Fruit fly (Drosophila melanogaster): ENCODE results near the gene CG14963.

The CG14963 gene

dm6 chr3L:3143383-3143962 lies 28.9 kb downstream of the CG14963 start, which contains the start of the genes CG11537 and Alg2 (continued):
- TF ChIP-seq Nf-YB (GFP tag; optimal IDR thresholded peaks at IDR 0.05): peak; percentile 33
- peak in 1 of 2 experiments; percentile 14 for TF ChIP-seq Hr51 (GFP tag; optimal IDR thresholded peaks at IDR 0.05)
- TF ChIP-seq tin (GFP tag; optimal IDR thresholded peaks at IDR 0.05): peak; percentile 42
- peak; percentile 59 for TF ChIP-seq lab (GFP tag; optimal IDR thresholded peaks at IDR 0.05)
- peak; percentile 38 for TF ChIP-seq CoRest (tag; optimal IDR thresholded peaks at IDR 0.05)
- peak; percentile 35 for TF ChIP-seq CG2116 (GFP tag; optimal IDR thresholded peaks at IDR 0.05)
- TF ChIP-seq CrebB (tag; optimal IDR thresholded peaks at IDR 0.05): no peak
- TF ChIP-seq Dek (tag; optimal IDR thresholded peaks at IDR 0.05): peak; percentile 12
- peak; percentile 23; the same call in 1 of the 2 replicates for TF ChIP-seq ap (GFP tag; IDR thresholded peaks at IDR 0.05)
- TF ChIP-seq CG13775 (GFP tag; optimal IDR thresholded peaks at IDR 0.05): peak; percentile 25
- TF ChIP-seq crp (GFP tag; optimal IDR thresholded peaks at IDR 0.05): peak in 1 of 2 experiments; percentile 80
- peak; percentile 28 for TF ChIP-seq Max (GFP tag; optimal IDR thresholded peaks at IDR 0.05)
- peak; percentile 55 for TF ChIP-seq gem (tag; optimal IDR thresholded peaks at IDR 0.05)
- TF ChIP-seq ranshi (GFP tag; IDR thresholded peaks at IDR 0.05): no peak
- no peak for TF ChIP-seq pho (GFP tag; optimal IDR thresholded peaks at IDR 0.05)
- TF ChIP-seq CG7745 (tag; optimal IDR thresholded peaks at IDR 0.05): no peak
- peak; percentile 38 for TF ChIP-seq unpg (GFP tag; optimal IDR thresholded peaks at IDR 0.05)
- TF ChIP-seq Ets97D (GFP tag; optimal IDR thresholded peaks at IDR 0.05): peak; percentile 3
- peak; percentile 42 for TF ChIP-seq CG2678 (tag; optimal IDR thresholded peaks at IDR 0.05)
- peak in 1 of 2 experiments; percentile 7 for TF ChIP-seq bsh (GFP tag; optimal IDR thresholded peaks at IDR 0.05)
- no peak for TF ChIP-seq Mad (GFP tag; optimal IDR thresholded peaks at IDR 0.05)
- no peak for TF ChIP-seq tap (tag; optimal IDR thresholded peaks at IDR 0.05)
- peak; percentile 49 for TF ChIP-seq CG17802 (tag; optimal IDR thresholded peaks at IDR 0.05)
- TF ChIP-seq CG9727 (GFP tag; optimal IDR thresholded peaks at IDR 0.05): peak; percentile 39
- peak in 1 of 2 experiments; percentile 6 for TF ChIP-seq insv (GFP tag; optimal IDR thresholded peaks at IDR 0.05)
- TF ChIP-seq CG9437 (GFP tag; optimal IDR thresholded peaks at IDR 0.05): no peak
- TF ChIP-seq CG7839 (tag; optimal IDR thresholded peaks at IDR 0.05): peak; percentile 21
- TF ChIP-seq CG2712 (tag; optimal IDR thresholded peaks at IDR 0.05): peak; percentile 45
- TF ChIP-seq slou (GFP tag; optimal IDR thresholded peaks at IDR 0.05): no peak
- TF ChIP-seq PHDP (tag; optimal IDR thresholded peaks at IDR 0.05): no peak
- TF ChIP-seq schlank (tag; optimal IDR thresholded peaks at IDR 0.05): no peak
- TF ChIP-seq Usf (GFP tag; optimal IDR thresholded peaks at IDR 0.05): no peak
- TF ChIP-seq CG18599 (GFP tag; optimal IDR thresholded peaks at IDR 0.05): peak; percentile 39
- no peak for TF ChIP-seq seq (GFP tag; IDR thresholded peaks at IDR 0.05)
- TF ChIP-seq dmrt11E (tag; optimal IDR thresholded peaks at IDR 0.05): peak; percentile 33
- TF ChIP-seq CG31441 (GFP tag; IDR thresholded peaks at IDR 0.05): 0 out of 2 replicates have a peak, but pooled peaks have one; percentile 20
- TF ChIP-seq CG10979 (tag; optimal IDR thresholded peaks at IDR 0.05): peak; percentile 13
- no peak for TF ChIP-seq CG31224 (GFP tag; IDR thresholded peaks at IDR 0.05)
- no peak for TF ChIP-seq CG1647 (GFP tag; optimal IDR thresholded peaks at IDR 0.05)
- no peak for TF ChIP-seq CG42726 (GFP tag; IDR thresholded peaks at IDR 0.05; ENCODE audit: partially characterized antibody)
- TF ChIP-seq Xbp1 (GFP tag; optimal IDR thresholded peaks at IDR 0.05): peak; percentile 34
- TF ChIP-seq CG9797 (GFP tag; optimal IDR thresholded peaks at IDR 0.05): peak; percentile 66
- TF ChIP-seq CG7963 (GFP tag; IDR thresholded peaks at IDR 0.05; ENCODE audit: partially characterized antibody): no peak
- no peak for TF ChIP-seq p53 (GFP tag; optimal IDR thresholded peaks at IDR 0.05)
- TF ChIP-seq maf-S (GFP tag; optimal IDR thresholded peaks at IDR 0.05): no peak
- no peak for TF ChIP-seq Dip3 (GFP tag; optimal IDR thresholded peaks at IDR 0.05)
- TF ChIP-seq sima (GFP tag; optimal IDR thresholded peaks at IDR 0.05): no peak
- peak; percentile 73 for TF ChIP-seq twi (tag; optimal IDR thresholded peaks at IDR 0.05)
- peak; percentile 66 for TF ChIP-seq CG8924 (tag; optimal IDR thresholded peaks at IDR 0.05)
